Worm (Caenorhabditis elegans): Measurements from ENCODE around the gene ent-5.

ent-5 gene

ce11 chrX:4671837-4672236 is 22.8 kb upstream of the ent-5 start:
- TF ChIP-seq fos-1 (tag; optimal IDR thresholded peaks at IDR 0.05) (no peak), blmp-1 (tag; optimal IDR thresholded peaks at IDR 0.05; ENCODE audit: insufficient read depth) (no peak), nhr-21 (tag; optimal IDR thresholded peaks at IDR 0.05) (no peak), gmeb-1 (tag; optimal IDR thresholded peaks at IDR 0.05) (no peak), snpc-4 (tag; optimal IDR thresholded peaks at IDR 0.05) (no peak), mdl-1 (tag; optimal IDR thresholded peaks at IDR 0.05) (no peak), nhr-23 (tag; optimal IDR thresholded peaks at IDR 0.05) (no peak)

ce11 chrX:4667788-4668187 is 18.8 kb upstream of the ent-5 start, which contains the start of gene mfsd-12:
Gene mfsd-12, plus strand, starts transcription at chrX:4668088.
- TF ChIP-seq ztf-1 (GFP tag; conservative IDR thresholded peaks at IDR 0.05): no peak
- no peak for TF ChIP-seq gmeb-1 (tag; optimal IDR thresholded peaks at IDR 0.05)
- no peak for TF ChIP-seq ceh-16 (tag; optimal IDR thresholded peaks at IDR 0.05)

ce11 chrX:4664649-4665048 is 15.7 kb upstream of the ent-5 start:
- TF ChIP-seq lin-13 (GFP tag; optimal IDR thresholded peaks at IDR 0.05) (no peak), elt-3 (tag; optimal IDR thresholded peaks at IDR 0.05) (no peak), F13H6.1 (tag; optimal IDR thresholded peaks at IDR 0.05) (no peak), nhr-10 (tag; optimal IDR thresholded peaks at IDR 0.05) (no peak), mdl-1 (tag; optimal IDR thresholded peaks at IDR 0.05) (no peak), R02D3.7 (tag; optimal IDR thresholded peaks at IDR 0.05) (no peak), lin-39 (tag; optimal IDR thresholded peaks at IDR 0.05) (no peak), aly-2 (tag; optimal IDR thresholded peaks at IDR 0.05) (no peak), unc-39 (tag; optimal IDR thresholded peaks at IDR 0.05) (no peak), mab-5 (tag; optimal IDR thresholded peaks at IDR 0.05) (no peak), sma-9 (GFP tag; optimal IDR thresholded peaks at IDR 0.05) (no peak), sma-9 (tag; optimal IDR thresholded peaks at IDR 0.05) (no peak), nhr-21 (tag; optimal IDR thresholded peaks at IDR 0.05) (no peak), sma-3 (GFP tag; optimal IDR thresholded peaks at IDR 0.05) (no peak), nhr-77 (tag; optimal IDR thresholded peaks at IDR 0.05) (no peak), nhr-11 (tag; optimal IDR thresholded peaks at IDR 0.05) (no peak), nhr-129 (tag; optimal IDR thresholded peaks at IDR 0.05) (no peak), C34F6.9 (tag; optimal IDR thresholded peaks at IDR 0.05) (no peak)

- peak; percentile 0 for TF ChIP-seq nhr-129 (tag; optimal IDR thresholded peaks at IDR 0.05)
- peak; percentile 11 for TF ChIP-seq fos-1 (tag; optimal IDR thresholded peaks at IDR 0.05)
- TF ChIP-seq unc-55 (GFP tag; optimal IDR thresholded peaks at IDR 0.05): peak; percentile 1
- TF ChIP-seq sma-9 (GFP tag; optimal IDR thresholded peaks at IDR 0.05): peak; percentile 75
- TF ChIP-seq sma-9 (tag; optimal IDR thresholded peaks at IDR 0.05): no peak
- no peak for TF ChIP-seq dmd-4 (tag; optimal IDR thresholded peaks at IDR 0.05)
- no peak for TF ChIP-seq ceh-82 (tag; optimal IDR thresholded peaks at IDR 0.05)
- peak; percentile 74 for TF ChIP-seq blmp-1 (tag; optimal IDR thresholded peaks at IDR 0.05; ENCODE audit: insufficient read depth)
- no peak for TF ChIP-seq elt-1 (tag; optimal IDR thresholded peaks at IDR 0.05)
Measured at ce11 chrX:4662964-4663684, 14.1 kb upstream of the ent-5 start.

- TF ChIP-seq sem-4 (tag; optimal IDR thresholded peaks at IDR 0.05) (peak; percentile 11), nhr-77 (tag; optimal IDR thresholded peaks at IDR 0.05) (no peak), mab-5 (tag; optimal IDR thresholded peaks at IDR 0.05) (no peak), ceh-82 (tag; optimal IDR thresholded peaks at IDR 0.05) (no peak), skn-1 (tag; optimal IDR thresholded peaks at IDR 0.05) (no peak), elt-3 (tag; optimal IDR thresholded peaks at IDR 0.05) (no peak), dmd-4 (tag; optimal IDR thresholded peaks at IDR 0.05) (no peak), lin-13 (GFP tag; optimal IDR thresholded peaks at IDR 0.05) (no peak), ama-1 (optimal IDR thresholded peaks at IDR 0.05) (peak; percentile 13), nhr-25 (tag; optimal IDR thresholded peaks at IDR 0.05) (peak; percentile 84), lsy-2 (tag; optimal IDR thresholded peaks at IDR 0.05) (peak; percentile 11 to 39), unc-39 (tag; optimal IDR thresholded peaks at IDR 0.05) (no peak), mdl-1 (tag; optimal IDR thresholded peaks at IDR 0.05) (no peak), C34F6.9 (tag; optimal IDR thresholded peaks at IDR 0.05) (peak; percentile 52), gmeb-1 (tag; optimal IDR thresholded peaks at IDR 0.05) (peak; percentile 3), nhr-10 (tag; optimal IDR thresholded peaks at IDR 0.05) (no peak), Y55F3AM.14 (GFP tag; optimal IDR thresholded peaks at IDR 0.05) (peak; percentile 95), lin-39 (tag; optimal IDR thresholded peaks at IDR 0.05) (no peak), ZK546.5 (tag; optimal IDR thresholded peaks at IDR 0.05) (no peak), F13H6.1 (tag; optimal IDR thresholded peaks at IDR 0.05) (peak; percentile 79), alr-1 (tag; optimal IDR thresholded peaks at IDR 0.05) (no peak), R02D3.7 (tag; optimal IDR thresholded peaks at IDR 0.05) (no peak), crh-2 (tag; optimal IDR thresholded peaks at IDR 0.05) (peak; percentile 72), elt-1 (tag; optimal IDR thresholded peaks at IDR 0.05) (no peak), ztf-11 (tag; optimal IDR thresholded peaks at IDR 0.05) (no peak), fos-1 (tag; optimal IDR thresholded peaks at IDR 0.05) (peak; percentile 72), nhr-23 (tag; optimal IDR thresholded peaks at IDR 0.05) (no peak), nhr-21 (tag; optimal IDR thresholded peaks at IDR 0.05) (no peak), nhr-11 (tag; optimal IDR thresholded peaks at IDR 0.05) (no peak), sma-9 (GFP tag; optimal IDR thresholded peaks at IDR 0.05) (peak; percentile 36), sma-9 (tag; optimal IDR thresholded peaks at IDR 0.05) (no peak), peb-1 (tag; optimal IDR thresholded peaks at IDR 0.05) (peak; percentile 31), egl-27 (tag; optimal IDR thresholded peaks at IDR 0.05) (peak; percentile 16)
Measured at ce11 chrX:4662293-4662825, 13.4 kb upstream of the ent-5 start.

Data from whole organism, L2 larva.